Fruit fly (Drosophila melanogaster) whole organism: ENCODE data around the gene Dbx.

Experiments used
- CG8478 ChIP-seq: fragments of >200 bp; optimal IDR thresholded peaks from 2 replicates; lab custom pipeline; 2018; ENCODE audit warnings: inconsistent platforms
- Dll ChIP-seq: fragments of >200 bp; optimal IDR thresholded peaks from 2 replicates; lab custom pipeline; 2017
- pan ChIP-seq: fragments of >200 bp; optimal IDR thresholded peaks from 2 replicates; lab custom pipeline; 2017
- psq ChIP-seq: fragments of >200 bp; optimal IDR thresholded peaks from 2 replicates; lab custom pipeline; 2017

dm6 chr3L:1947463-1948126 lies 26.5 kb downstream of the Dbx start, which contains the start of the genes mu2 and Cnb:
- TF ChIP-seq Dll (lab: Kevin White, UChicago) (no peak), CG8478 (lab: Kevin White, UChicago) (no peak), pan (lab: Kevin White, UChicago) (no peak), psq (lab: Kevin White, UChicago) (no peak)
